Worm (Caenorhabditis elegans) whole organism, mixed stage, embryonic: ENCODE measurements around the gene F12A10.8.

Source experiments
- M03D4.4 ChIP-seq: sonication (generic microtip); optimal IDR thresholded peaks from 2 replicates; lab custom pipeline; 2017; ENCODE audit warnings: mild to moderate bottlenecking, missing genetic modification characterization, missing compliant biosample characterization
- elt-3 ChIP-seq: fragments of 150-350 bp; optimal IDR thresholded peaks from 2 replicates; lab custom pipeline; 2014; ENCODE audit warnings: missing biosample characterization, missing genetic modification characterization
- lin-13 ChIP-seq: fragments of 150-350 bp; optimal IDR thresholded peaks from 2 replicates; lab custom pipeline; 2014; ENCODE audit warnings: missing biosample characterization, missing genetic modification characterization
- lsy-2 ChIP-seq: fragments of 150-350 bp; optimal IDR thresholded peaks from 2 replicates; lab custom pipeline; 2014; ENCODE audit warnings: missing biosample characterization, missing genetic modification characterization
- mab-5 ChIP-seq: fragments of 150-350 bp; optimal IDR thresholded peaks from 2 replicates; lab custom pipeline; 2014; ENCODE audit warnings: missing biosample characterization, missing genetic modification characterization
- nhr-237 ChIP-seq: fragments of 150-350 bp; optimal IDR thresholded peaks from 2 replicates; lab custom pipeline; 2014; ENCODE audit warnings: missing biosample characterization, missing genetic modification characterization
- snpc-4 ChIP-seq: fragments of 150-350 bp; optimal IDR thresholded peaks from 2 replicates; lab custom pipeline; 2014; ENCODE audit warnings: missing biosample characterization, missing genetic modification characterization
- unc-120 ChIP-seq: sonication (generic microtip); optimal IDR thresholded peaks from 2 replicates; lab custom pipeline; 2017; ENCODE audit warnings: missing genetic modification characterization, missing compliant biosample characterization; ENCODE audit not compliant: poor library complexity, severe bottlenecking
- unc-62 ChIP-seq: fragments of 150-350 bp; optimal IDR thresholded peaks from 2 replicates; lab custom pipeline; 2014; ENCODE audit warnings: missing biosample characterization, missing genetic modification reagents, missing genetic modification characterization
- ztf-11 ChIP-seq: fragments of 150-350 bp; optimal IDR thresholded peaks from 2 replicates; lab custom pipeline; 2014; ENCODE audit warnings: missing biosample characterization, missing genetic modification characterization

DNA sequence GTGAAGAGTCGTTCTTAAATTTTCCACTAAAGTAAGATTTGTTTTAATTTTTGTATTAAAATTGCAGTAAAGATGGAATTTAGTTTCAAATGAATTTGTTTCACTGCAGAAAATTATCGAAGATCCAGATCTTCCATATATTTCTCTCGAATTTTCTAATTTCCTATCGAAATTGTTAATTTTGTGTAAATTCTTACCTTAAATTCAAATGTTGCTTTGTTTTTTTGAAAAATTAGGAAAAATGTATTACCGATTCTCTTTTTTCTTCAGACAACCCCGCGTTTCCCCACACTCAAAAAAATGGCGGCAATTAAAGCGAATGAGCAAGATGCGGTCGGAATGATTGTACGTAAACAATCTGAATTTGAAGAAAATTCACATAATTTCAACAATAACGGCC lies 48.9 kb upstream of the F12A10.8 start, which contains the start of gene C17C3.6:
- no peak for TF ChIP-seq M03D4.4
- TF ChIP-seq lsy-2 (tag; lab: Kevin White, UChicago), result no peak
- no peak for TF ChIP-seq unc-120 (tag; lab: Kevin White, UChicago)
- TF ChIP-seq elt-3 (tag; lab: Kevin White, UChicago), result no peak
- no peak for TF ChIP-seq snpc-4
- no peak for TF ChIP-seq nhr-237 (tag; lab: Kevin White, UChicago)
- TF ChIP-seq mab-5, result no peak
- no peak for TF ChIP-seq ztf-11 (tag; lab: Kevin White, UChicago)
- no peak for TF ChIP-seq lin-13 (tag; lab: Kevin White, UChicago)
- TF ChIP-seq unc-62, result no peak
